Fruit fly (Drosophila melanogaster): ENCODE measurements around the gene sty.

The sty gene

dm6 chr3L:3415633-3416198 lies 9.0 kb downstream of the sty start:
- peak; percentile 30 for TF ChIP-seq svp (GFP tag)
- peak; percentile 6 for TF ChIP-seq Eip78C (GFP tag)
- TF ChIP-seq CG6163 (GFP tag; IDR thresholded peaks at IDR 0.05) = no peak
- TF ChIP-seq fkh (GFP tag; optimal IDR thresholded peaks at IDR 0.05) = peak; percentile 39

dm6 chr3L:3414796-3415568 lies 9.8 kb downstream of the sty start:
- peak; percentile 56 for TF ChIP-seq svp (GFP tag)
- peak; percentile 52 for TF ChIP-seq fkh (GFP tag; optimal IDR thresholded peaks at IDR 0.05)
- no peak for TF ChIP-seq CG3919 (GFP tag; optimal IDR thresholded peaks at IDR 0.05)

dm6 chr3L:3411699-3412098 lies 13.0 kb downstream of the sty start:
- TF ChIP-seq Eip78C (GFP tag) (peak; percentile 32), Sox15 (GFP tag; optimal IDR thresholded peaks at IDR 0.05) (no peak), Sox14 (GFP tag; optimal IDR thresholded peaks at IDR 0.05) (no peak)

- TF ChIP-seq fd85E (GFP tag; optimal IDR thresholded peaks at IDR 0.05) = no peak
- no peak for TF ChIP-seq salr (GFP tag; optimal IDR thresholded peaks at IDR 0.05)
- TF ChIP-seq dsx (GFP tag; optimal IDR thresholded peaks at IDR 0.05; ENCODE audit: poor library complexity, severe bottlenecking) = no peak
- no peak for TF ChIP-seq CG16779 (tag; optimal IDR thresholded peaks at IDR 0.05)
- TF ChIP-seq OdsH (GFP tag; optimal IDR thresholded peaks at IDR 0.05) = no peak
- TF ChIP-seq fkh (GFP tag; optimal IDR thresholded peaks at IDR 0.05) = peak; percentile 19
- TF ChIP-seq lz (GFP tag; optimal IDR thresholded peaks at IDR 0.05) = no peak
- no peak for TF ChIP-seq esn (GFP tag; optimal IDR thresholded peaks at IDR 0.05)
- TF ChIP-seq CG8119 (GFP tag; IDR thresholded peaks at IDR 0.05) = no peak
Measured at dm6 chr3L:3410978-3411629, 13.6 kb downstream of the sty start.

dm6 chr3L:3409626-3410301 lies 15.0 kb downstream of the sty start:
- TF ChIP-seq Eip78C (GFP tag) (peak; percentile 6), CG1621 (tag; optimal IDR thresholded peaks at IDR 0.05) (peak; percentile 25), OdsH (GFP tag; optimal IDR thresholded peaks at IDR 0.05) (no peak), CG6808 (GFP tag; optimal IDR thresholded peaks at IDR 0.05) (no peak), CG11902 (GFP tag; optimal IDR thresholded peaks at IDR 0.05) (no peak), eg (GFP tag; IDR thresholded peaks at IDR 0.05) (no peak), dsx (GFP tag; optimal IDR thresholded peaks at IDR 0.05; ENCODE audit: poor library complexity, severe bottlenecking) (peak; percentile 48), Ets96B (tag; optimal IDR thresholded peaks at IDR 0.05) (no peak)

- TF ChIP-seq net (GFP tag; optimal IDR thresholded peaks at IDR 0.05) (peak; percentile 6), CG6808 (GFP tag; optimal IDR thresholded peaks at IDR 0.05) (no peak)
Measured at dm6 chr3L:3408796-3409625, 15.7 kb downstream of the sty start.

dm6 chr3L:3408231-3408630 lies 16.5 kb downstream of the sty start:
- TF ChIP-seq CG3919 (GFP tag; optimal IDR thresholded peaks at IDR 0.05) = no peak
- TF ChIP-seq Eip78C (GFP tag) = peak; percentile 48
